Worm (Caenorhabditis elegans): Measurements from ENCODE around the gene chup-1.

chup-1 gene

ce11 chrX:8797653-8798052, 5.7 kb downstream of the chup-1 start:
- TF ChIP-seq nhr-12 (tag; optimal IDR thresholded peaks at IDR 0.05) (no peak), dmd-4 (tag; optimal IDR thresholded peaks at IDR 0.05) (no peak), unc-39 (tag; optimal IDR thresholded peaks at IDR 0.05) (no peak), elt-1 (tag; optimal IDR thresholded peaks at IDR 0.05) (no peak), ztf-11 (tag; optimal IDR thresholded peaks at IDR 0.05) (no peak), mbf-1 (tag; optimal IDR thresholded peaks at IDR 0.05) (no peak), lsy-2 (tag; optimal IDR thresholded peaks at IDR 0.05) (no peak), sma-3 (GFP tag; optimal IDR thresholded peaks at IDR 0.05) (no peak), zag-1 (tag; optimal IDR thresholded peaks at IDR 0.05) (no peak), nhr-77 (tag; optimal IDR thresholded peaks at IDR 0.05) (no peak), elt-3 (tag; optimal IDR thresholded peaks at IDR 0.05) (no peak)

ce11 chrX:8799925-8800324, 8.0 kb downstream of the chup-1 start:
- no peak for TF ChIP-seq nhr-23 (tag; optimal IDR thresholded peaks at IDR 0.05)
- no peak for TF ChIP-seq ztf-4 (tag; optimal IDR thresholded peaks at IDR 0.05)
- TF ChIP-seq ceh-16 (tag; optimal IDR thresholded peaks at IDR 0.05): no peak
- no peak for TF ChIP-seq elt-3 (tag; optimal IDR thresholded peaks at IDR 0.05)

ce11 chrX:8800355-8800754, 8.4 kb downstream of the chup-1 start:
- TF ChIP-seq elt-3 (tag; optimal IDR thresholded peaks at IDR 0.05) (no peak), nhr-6 (tag; optimal IDR thresholded peaks at IDR 0.05) (no peak), sem-4 (tag; optimal IDR thresholded peaks at IDR 0.05) (no peak), snpc-4 (tag; optimal IDR thresholded peaks at IDR 0.05) (no peak), lin-13 (GFP tag; optimal IDR thresholded peaks at IDR 0.05) (no peak), unc-62 (GFP tag; optimal IDR thresholded peaks at IDR 0.05) (no peak)

- TF ChIP-seq sma-9 (GFP tag; optimal IDR thresholded peaks at IDR 0.05) (peak; percentile 46), sma-9 (tag; optimal IDR thresholded peaks at IDR 0.05) (no peak), mdl-1 (tag; optimal IDR thresholded peaks at IDR 0.05) (peak in 1 of 2 experiments; percentile 7), egl-27 (tag; optimal IDR thresholded peaks at IDR 0.05) (peak; percentile 32), lsy-2 (tag; optimal IDR thresholded peaks at IDR 0.05) (peak in 1 of 2 experiments; percentile 40), unc-62 (GFP tag; optimal IDR thresholded peaks at IDR 0.05) (no peak), Y55F3AM.14 (GFP tag; optimal IDR thresholded peaks at IDR 0.05) (no peak), C34F6.9 (tag; optimal IDR thresholded peaks at IDR 0.05) (peak; percentile 20)
Measured at ce11 chrX:8800983-8801382, 9.0 kb downstream of the chup-1 start.

ce11 chrX:8805475-8805874, 13.5 kb downstream of the chup-1 start:
- TF ChIP-seq dmd-4 (tag; optimal IDR thresholded peaks at IDR 0.05) (no peak), mbf-1 (tag; optimal IDR thresholded peaks at IDR 0.05) (no peak)

- TF ChIP-seq ama-1 (optimal IDR thresholded peaks at IDR 0.05) (no peak), sem-4 (tag; optimal IDR thresholded peaks at IDR 0.05) (no peak), unc-55 (GFP tag; optimal IDR thresholded peaks at IDR 0.05) (peak; percentile 31), nhr-11 (tag; optimal IDR thresholded peaks at IDR 0.05) (no peak), mdl-1 (tag; optimal IDR thresholded peaks at IDR 0.05) (peak in 1 of 2 experiments; percentile 40), fos-1 (tag; optimal IDR thresholded peaks at IDR 0.05) (no peak), alr-1 (tag; optimal IDR thresholded peaks at IDR 0.05) (no peak), sma-3 (GFP tag; optimal IDR thresholded peaks at IDR 0.05) (no peak), nhr-25 (tag; optimal IDR thresholded peaks at IDR 0.05) (no peak), egl-27 (tag; optimal IDR thresholded peaks at IDR 0.05) (no peak), nhr-21 (tag; optimal IDR thresholded peaks at IDR 0.05) (peak; percentile 12), ztf-11 (tag; optimal IDR thresholded peaks at IDR 0.05) (no peak), Y55F3AM.14 (GFP tag; optimal IDR thresholded peaks at IDR 0.05) (peak; percentile 39), unc-39 (tag; optimal IDR thresholded peaks at IDR 0.05) (no peak), R02D3.7 (tag; optimal IDR thresholded peaks at IDR 0.05) (no peak), nhr-6 (tag; optimal IDR thresholded peaks at IDR 0.05) (no peak), mab-5 (tag; optimal IDR thresholded peaks at IDR 0.05) (no peak), ceh-82 (tag; optimal IDR thresholded peaks at IDR 0.05) (no peak), nhr-129 (tag; optimal IDR thresholded peaks at IDR 0.05) (peak; percentile 30), lin-13 (GFP tag; optimal IDR thresholded peaks at IDR 0.05) (peak; percentile 43), C34F6.9 (tag; optimal IDR thresholded peaks at IDR 0.05) (peak; percentile 37), nhr-77 (tag; optimal IDR thresholded peaks at IDR 0.05) (no peak), lsy-2 (tag; optimal IDR thresholded peaks at IDR 0.05) (peak in 1 of 2 experiments; percentile 22), gmeb-1 (tag; optimal IDR thresholded peaks at IDR 0.05) (no peak), unc-62 (GFP tag; optimal IDR thresholded peaks at IDR 0.05) (no peak), dmd-4 (tag; optimal IDR thresholded peaks at IDR 0.05) (no peak), ceh-16 (tag; optimal IDR thresholded peaks at IDR 0.05) (no peak), aly-2 (tag; optimal IDR thresholded peaks at IDR 0.05) (no peak), nhr-10 (tag; optimal IDR thresholded peaks at IDR 0.05) (no peak), snpc-4 (tag; optimal IDR thresholded peaks at IDR 0.05) (no peak), crh-2 (tag; optimal IDR thresholded peaks at IDR 0.05) (no peak), ztf-4 (tag; optimal IDR thresholded peaks at IDR 0.05) (no peak), lin-11 (tag; optimal IDR thresholded peaks at IDR 0.05) (peak; percentile 35), zag-1 (tag; optimal IDR thresholded peaks at IDR 0.05) (peak; percentile 48), nhr-23 (tag; optimal IDR thresholded peaks at IDR 0.05) (no peak)
Measured at ce11 chrX:8806070-8806799, 14.3 kb downstream of the chup-1 start, which contains the start of gene R04E5.8. Gene R04E5.8 (minus strand): TSS chrX:8806120.

Data from whole organism, L2 larva.